Worm (Caenorhabditis elegans): ENCODE results near the gene hsp-60.

ce11 chrIII:1659763-1660162, 40.2 kb downstream of the hsp-60 start, which contains the start of gene Y22D7AL.15:
- TF ChIP-seq lin-1 (GFP tag; IDR thresholded peaks at IDR 0.05) (no peak), ceh-82 (tag; optimal IDR thresholded peaks at IDR 0.05) (no peak), skn-1 (tag; optimal IDR thresholded peaks at IDR 0.05) (no peak), sdz-12 (GFP tag; optimal IDR thresholded peaks at IDR 0.05) (no peak), unc-62 (GFP tag; optimal IDR thresholded peaks at IDR 0.05 in 1 of 2) (no peak), unc-62 (tag; optimal IDR thresholded peaks at IDR 0.05) (no peak)
